Fruit fly (Drosophila melanogaster) whole organism, wandering third instar larva: ENCODE results near the gene Or67c.
A peak's percentile ranks its signal among the peaks of the same experiment; 100 is the strongest.

ENCODE experiments used
- Abd-B ChIP-seq: fragments of >200 bp; optimal IDR thresholded peaks from 2 replicates; lab custom pipeline; 2017; ENCODE audit warnings: missing biosample characterization, missing genetic modification characterization
- CG32264 ChIP-seq: fragments of 200-800 bp; sonication (Bioruptor generic); optimal IDR thresholded peaks from 2 replicates; lab custom pipeline; 2016; ENCODE audit warnings: missing biosample characterization, missing genetic modification characterization
- CrebA ChIP-seq: fragments of 200-800 bp; sonication (Bioruptor generic); optimal IDR thresholded peaks from 2 replicates; lab custom pipeline; 2016; ENCODE audit warnings: missing biosample characterization, mild to moderate bottlenecking, missing genetic modification characterization, borderline replicate concordance
- Dfd ChIP-seq: fragments of >200 bp; optimal IDR thresholded peaks from 2 replicates; lab custom pipeline; 2017; ENCODE audit warnings: missing biosample characterization, missing genetic modification characterization
- Dif ChIP-seq: fragments of 200-275, 200-300 bp; sonication (Bioruptor generic); optimal IDR thresholded peaks from 2 replicates; lab custom pipeline; 2018; ENCODE audit warnings: missing biosample characterization, missing genetic modification characterization; ENCODE audit not compliant: partially characterized antibody
- GATAd ChIP-seq: sonication (Bioruptor generic); optimal IDR thresholded peaks from 2 replicates; lab custom pipeline; 2016; ENCODE audit warnings: missing biosample characterization, missing genetic modification characterization
- HLH106 ChIP-seq: fragments of 200-800 bp; optimal IDR thresholded peaks from 3 replicates; lab custom pipeline; 2019; ENCODE audit warnings: missing biosample characterization, mild to moderate bottlenecking, missing genetic modification characterization, moderate library complexity
- Hr78 ChIP-seq: fragments of >200 bp; optimal IDR thresholded peaks from 2 replicates; lab custom pipeline; 2017; ENCODE audit warnings: missing biosample characterization, missing genetic modification characterization
- Jra ChIP-seq: sonication (Bioruptor generic); optimal IDR thresholded peaks from 2 replicates; lab custom pipeline; 2016; ENCODE audit warnings: missing biosample characterization, missing genetic modification characterization
- Mio ChIP-seq: sonication (Bioruptor generic); optimal IDR thresholded peaks from 2 replicates; lab custom pipeline; 2016; ENCODE audit warnings: missing biosample characterization, missing genetic modification characterization
- Myc ChIP-seq: fragments of >200 bp; optimal IDR thresholded peaks from 2 replicates; lab custom pipeline; 2017
- OdsH ChIP-seq: fragments of 200-800 bp; sonication (Bioruptor generic); optimal IDR thresholded peaks from 2 replicates; lab custom pipeline; 2016; ENCODE audit warnings: missing biosample characterization, mild to moderate bottlenecking, missing genetic modification characterization
- Sp1 ChIP-seq: fragments of 200-800 bp; sonication (Bioruptor generic); optimal IDR thresholded peaks from 3 replicates; lab custom pipeline; 2019; ENCODE audit warnings: missing biosample characterization, mild to moderate bottlenecking, missing genetic modification characterization, moderate library complexity
- br ChIP-seq: fragments of 200-800 bp; sonication (Bioruptor generic); optimal IDR thresholded peaks from 2 replicates; lab custom pipeline; 2016; ENCODE audit warnings: missing biosample characterization, missing genetic modification characterization
- brk ChIP-seq: fragments of 200-800 bp; sonication (Bioruptor generic); optimal IDR thresholded peaks from 2 replicates; lab custom pipeline; 2016; ENCODE audit warnings: missing biosample characterization, mild to moderate bottlenecking, missing genetic modification characterization
- dl ChIP-seq, 2 experiments: fragments of 175-275, 200-275 bp in 1 of 2; fragments of 200-275 bp in 1 of 2; sonication (Bioruptor generic); optimal IDR thresholded peaks; lab custom pipeline; 2018; ENCODE audit warnings: mild to moderate bottlenecking in 2 of 2, missing biosample characterization in 2 of 2, missing genetic modification characterization in 2 of 2, moderate library complexity in 2 of 2; ENCODE audit not compliant: partially characterized antibody in 2 of 2, insufficient read depth in 1 of 2
- dmrt93B ChIP-seq: fragments of 200-800 bp; sonication (Bioruptor generic); optimal IDR thresholded peaks from 2 replicates; lab custom pipeline; 2018; ENCODE audit warnings: missing biosample characterization, mild to moderate bottlenecking, missing genetic modification characterization
- dsf ChIP-seq: sonication (Bioruptor generic); optimal IDR thresholded peaks from 2 replicates; lab custom pipeline; 2016; ENCODE audit warnings: missing biosample characterization, missing genetic modification characterization, borderline replicate concordance
- ey ChIP-seq: fragments of 200-800 bp; sonication (Bioruptor generic); optimal IDR thresholded peaks from 2 replicates; lab custom pipeline; 2016; ENCODE audit warnings: missing biosample characterization, missing genetic modification characterization
- foxo ChIP-seq, 2 experiments: fragments of 200-800 bp; sonication (Bioruptor generic); optimal IDR thresholded peaks; 2 replicates in 1 of 2; 3 replicates in 1 of 2; lab custom pipeline; 2016 to 2017; ENCODE audit warnings: missing biosample characterization in 2 of 2, missing genetic modification characterization in 2 of 2
- fru ChIP-seq: fragments of 200-800 bp; sonication (Bioruptor generic); optimal IDR thresholded peaks from 3 replicates; lab custom pipeline; 2016; ENCODE audit warnings: missing biosample characterization, mild to moderate bottlenecking, missing genetic modification characterization
- lola ChIP-seq: fragments of >200 bp; optimal IDR thresholded peaks from 2 replicates; lab custom pipeline; 2017; ENCODE audit warnings: missing biosample characterization, missing genetic modification characterization
- pan ChIP-seq: fragments of >200 bp; optimal IDR thresholded peaks from 2 replicates; lab custom pipeline; 2017
- psq ChIP-seq: fragments of 200-800 bp; sonication (Bioruptor generic); optimal IDR thresholded peaks from 3 replicates; lab custom pipeline; 2017; ENCODE audit warnings: missing biosample characterization, mild to moderate bottlenecking, missing genetic modification characterization, moderate library complexity
- rgr ChIP-seq: fragments of 200-800 bp; sonication (Bioruptor generic); optimal IDR thresholded peaks from 3 replicates; lab custom pipeline; 2016; ENCODE audit warnings: missing biosample characterization, mild to moderate bottlenecking, missing genetic modification characterization
- sv ChIP-seq: fragments of 200-800 bp; sonication (Bioruptor generic); optimal IDR thresholded peaks from 3 replicates; lab custom pipeline; 2016; ENCODE audit warnings: missing biosample characterization, missing genetic modification characterization
- tai ChIP-seq: sonication (Bioruptor generic); optimal IDR thresholded peaks from 2 replicates; lab custom pipeline; 2016; ENCODE audit warnings: missing biosample characterization, missing genetic modification characterization
- usp ChIP-seq: fragments of >200 bp; optimal IDR thresholded peaks from 2 replicates; lab custom pipeline; 2017; ENCODE audit warnings: missing biosample characterization, missing genetic modification characterization

Or67c gene

dm6 chr3L:10261219-10261618 is 16.7 kb upstream of the Or67c start:
- TF ChIP-seq Hr78 (GFP tag; lab: Kevin White, UChicago) (no peak), foxo (GFP tag; optimal IDR thresholded peaks at IDR 0.05; lab: Kevin White, UChicago) (peak in 1 of 2 experiments; percentile 22), psq (no peak), dl (GFP tag; optimal IDR thresholded peaks at IDR 0.05; lab: Kevin White, UChicago; ENCODE audit: insufficient read depth in 1 of 2, partially characterized antibody in 2 of 2) (no peak), CrebA (no peak), sv (no peak)

DNA sequence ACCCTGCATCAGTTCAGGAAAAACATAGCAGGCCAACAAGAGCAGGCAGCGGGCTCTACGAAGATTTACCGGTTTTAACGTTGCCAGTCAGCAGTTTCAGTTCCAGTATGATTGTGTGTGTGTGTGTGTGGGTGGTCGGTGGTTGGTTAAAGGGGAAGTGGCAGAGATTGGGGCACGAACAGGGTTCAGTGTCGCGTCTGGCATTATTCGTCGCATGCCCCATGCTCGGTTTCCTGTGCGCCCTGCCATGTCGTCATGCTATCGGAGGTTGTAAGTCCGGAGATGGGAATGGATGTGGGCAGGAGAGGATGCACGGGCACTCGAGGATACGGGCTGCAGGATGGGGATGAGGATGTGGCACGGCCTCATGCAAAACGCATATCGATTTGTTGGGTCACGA is 14.2 kb upstream of the Or67c start:
- TF ChIP-seq dl (GFP tag; optimal IDR thresholded peaks at IDR 0.05; lab: Kevin White, UChicago; ENCODE audit: insufficient read depth in 1 of 2, partially characterized antibody in 2 of 2) (no peak), psq (no peak), Mio (GFP tag; lab: Kevin White, UChicago) (no peak), CrebA (no peak), Abd-B (GFP tag; lab: Kevin White, UChicago) (no peak), pan (lab: Kevin White, UChicago) (no peak), br (GFP tag; lab: Kevin White, UChicago) (no peak), CG32264 (GFP tag; lab: Kevin White, UChicago) (no peak), fru (GFP tag; lab: Kevin White, UChicago) (no peak), OdsH (no peak), GATAd (GFP tag; lab: Kevin White, UChicago) (no peak), ey (GFP tag; lab: Kevin White, UChicago) (no peak), lola (GFP tag; lab: Kevin White, UChicago) (no peak), tai (GFP tag; lab: Kevin White, UChicago) (no peak), rgr (GFP tag; lab: Kevin White, UChicago) (no peak), usp (GFP tag; lab: Kevin White, UChicago) (no peak), dsf (GFP tag; lab: Kevin White, UChicago) (no peak), foxo (GFP tag; optimal IDR thresholded peaks at IDR 0.05; lab: Kevin White, UChicago) (no peak)

dm6 chr3L:10254131-10254530 is 9.6 kb upstream of the Or67c start:
- TF ChIP-seq fru (GFP tag; lab: Kevin White, UChicago): no peak
- TF ChIP-seq Dif: no peak
- TF ChIP-seq br (GFP tag; lab: Kevin White, UChicago): no peak

DNA sequence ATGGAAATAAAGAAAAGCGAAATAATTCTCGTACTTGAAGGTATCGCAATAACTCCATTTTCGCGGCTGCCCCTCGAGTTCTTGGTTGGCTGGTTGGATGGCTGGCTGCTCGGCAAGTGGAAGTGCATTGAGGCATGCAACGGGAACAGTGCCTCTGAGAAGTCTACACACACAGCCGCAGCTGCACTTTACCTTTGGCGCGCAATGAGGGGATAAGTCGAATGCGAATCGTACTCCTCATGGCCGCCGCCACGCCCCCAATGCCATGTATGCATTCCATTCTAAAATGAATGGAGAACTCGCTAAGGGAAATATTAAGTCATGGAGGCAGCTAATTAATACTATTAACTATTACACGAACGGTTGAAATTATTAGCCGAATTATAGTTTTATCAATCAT is 5.3 kb upstream of the Or67c start:
- TF ChIP-seq Sp1 (GFP tag; lab: Kevin White, UChicago): no peak
- TF ChIP-seq dl (GFP tag; optimal IDR thresholded peaks at IDR 0.05; lab: Kevin White, UChicago; ENCODE audit: insufficient read depth in 1 of 2, partially characterized antibody in 2 of 2): no peak
- no peak for TF ChIP-seq dsf (GFP tag; lab: Kevin White, UChicago)
- TF ChIP-seq fru (GFP tag; lab: Kevin White, UChicago): no peak
- TF ChIP-seq HLH106 (tag; lab: Kevin White, UChicago): no peak
- no peak for TF ChIP-seq brk (GFP tag; lab: Kevin White, UChicago)
- TF ChIP-seq lola (GFP tag; lab: Kevin White, UChicago): no peak
- TF ChIP-seq Hr78 (GFP tag; lab: Kevin White, UChicago): no peak
- TF ChIP-seq ey (GFP tag; lab: Kevin White, UChicago): no peak
- TF ChIP-seq dmrt93B: no peak

DNA sequence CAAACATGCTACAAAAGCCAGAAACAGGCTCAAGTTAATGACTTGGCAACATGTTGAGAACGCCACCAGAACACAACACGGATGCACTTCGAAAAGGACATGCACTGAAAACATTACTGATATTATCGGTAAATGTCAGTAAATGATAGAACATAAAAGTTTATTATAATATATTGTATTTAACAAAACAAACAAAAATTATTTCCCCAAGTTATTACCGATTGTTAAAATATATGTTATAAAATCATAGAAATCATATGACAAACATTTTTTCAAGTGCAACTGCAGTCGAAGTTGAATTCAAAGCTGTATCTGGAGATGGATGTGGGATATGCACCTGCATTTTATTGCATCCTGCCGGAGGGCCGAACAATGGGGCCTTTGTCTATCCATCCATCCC is 3.1 kb upstream of the Or67c start:
- TF ChIP-seq Sp1 (GFP tag; lab: Kevin White, UChicago) (peak; percentile 23), Jra (GFP tag; lab: Kevin White, UChicago) (no peak)

DNA sequence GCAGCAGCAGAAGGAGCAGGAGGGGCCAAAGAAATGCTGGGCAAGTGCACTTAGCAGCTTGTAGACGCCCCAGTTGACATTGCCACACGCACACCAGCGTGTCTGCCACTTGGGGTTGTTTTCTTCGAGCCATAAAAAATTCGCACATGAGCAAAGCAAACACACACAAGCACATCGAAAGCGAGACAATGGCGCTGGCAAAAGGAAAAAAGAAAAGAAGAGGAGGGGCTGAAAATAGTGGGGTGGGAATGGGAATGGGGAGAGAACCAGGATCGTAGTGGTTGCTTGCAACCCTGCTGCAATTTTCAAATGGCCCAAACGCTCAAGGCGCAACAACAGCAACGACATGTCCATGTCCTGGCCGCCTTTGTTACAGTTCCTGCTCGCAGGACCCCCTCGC is 2.6 kb upstream of the Or67c start:
- no peak for TF ChIP-seq dmrt93B
- no peak for TF ChIP-seq Dfd (GFP tag; lab: Kevin White, UChicago)

dm6 chr3L:10246226-10246778 is 1.8 kb upstream of the Or67c start:
- no peak for TF ChIP-seq psq
- TF ChIP-seq Dif: no peak
- TF ChIP-seq Myc (lab: Kevin White, UChicago): peak; percentile 68
